Fruit fly (Drosophila melanogaster) whole organism, adult: Measurements from ENCODE around the gene Ada2a.

ENCODE experiments used
- CG11617 ChIP-seq: fragments of 200-800 bp; sonication (Bioruptor generic); optimal IDR thresholded peaks from 2 replicates; lab custom pipeline; 2017; ENCODE audit warnings: mild to moderate bottlenecking, missing biosample characterization, missing genetic modification reagents, missing genetic modification characterization
- CG14711 ChIP-seq: fragments of 200-800 bp; sonication (Bioruptor generic); optimal IDR thresholded peaks from 2 replicates; lab custom pipeline; 2018; ENCODE audit warnings: missing biosample characterization, mild to moderate bottlenecking, missing genetic modification characterization, moderate library complexity
- CG33017 ChIP-seq: fragments of 200-800 bp; sonication (Bioruptor generic); optimal IDR thresholded peaks from 2 replicates; lab custom pipeline; 2018; ENCODE audit warnings: missing biosample characterization, mild to moderate bottlenecking, missing genetic modification characterization, moderate library complexity
- CG7045 ChIP-seq: fragments of 200-800 bp; sonication (Bioruptor generic); optimal IDR thresholded peaks from 2 replicates; lab custom pipeline; 2017; ENCODE audit warnings: missing biosample characterization, mild to moderate bottlenecking, missing genetic modification characterization
- Clk ChIP-seq: fragments of 200-800 bp; sonication (Bioruptor generic); optimal IDR thresholded peaks from 2 replicates; lab custom pipeline; 2017; ENCODE audit warnings: missing biosample characterization, missing genetic modification characterization
- Crg-1 ChIP-seq: fragments of 200-800 bp; sonication (Bioruptor generic); optimal IDR thresholded peaks from 2 replicates; lab custom pipeline; 2016; ENCODE audit warnings: missing biosample characterization, missing genetic modification characterization
- Hr96 ChIP-seq: fragments of 200-800 bp; sonication (Bioruptor generic); optimal IDR thresholded peaks from 2 replicates; lab custom pipeline; 2016; ENCODE audit warnings: missing biosample characterization, missing genetic modification characterization
- Mnt ChIP-seq: fragments of 200-800 bp; sonication (Bioruptor generic); optimal IDR thresholded peaks from 2 replicates; lab custom pipeline; 2016; ENCODE audit warnings: missing biosample characterization, mild to moderate bottlenecking, missing genetic modification characterization
- kay ChIP-seq: fragments of 200-800 bp; sonication (Bioruptor generic); peaks from one replicate; lab custom pipeline; 2016; ENCODE audit warnings: missing biosample characterization, missing genetic modification characterization, borderline replicate concordance
- ovo ChIP-seq: fragments of 200-800 bp; sonication (Bioruptor generic); optimal IDR thresholded peaks from 2 replicates; lab custom pipeline; 2016; ENCODE audit warnings: missing biosample characterization, missing genetic modification characterization
- pad ChIP-seq: fragments of 200-800 bp; sonication (Bioruptor generic); optimal IDR thresholded peaks from 3 replicates; lab custom pipeline; 2017; ENCODE audit warnings: missing biosample characterization, missing genetic modification characterization, mild to moderate bottlenecking, moderate library complexity, missing genetic modification reagents
- tj ChIP-seq: fragments of 200-800 bp; sonication (Bioruptor generic); optimal IDR thresholded peaks from 3 replicates; lab custom pipeline; 2017; ENCODE audit warnings: missing biosample characterization, mild to moderate bottlenecking, missing genetic modification characterization, moderate library complexity

DNA sequence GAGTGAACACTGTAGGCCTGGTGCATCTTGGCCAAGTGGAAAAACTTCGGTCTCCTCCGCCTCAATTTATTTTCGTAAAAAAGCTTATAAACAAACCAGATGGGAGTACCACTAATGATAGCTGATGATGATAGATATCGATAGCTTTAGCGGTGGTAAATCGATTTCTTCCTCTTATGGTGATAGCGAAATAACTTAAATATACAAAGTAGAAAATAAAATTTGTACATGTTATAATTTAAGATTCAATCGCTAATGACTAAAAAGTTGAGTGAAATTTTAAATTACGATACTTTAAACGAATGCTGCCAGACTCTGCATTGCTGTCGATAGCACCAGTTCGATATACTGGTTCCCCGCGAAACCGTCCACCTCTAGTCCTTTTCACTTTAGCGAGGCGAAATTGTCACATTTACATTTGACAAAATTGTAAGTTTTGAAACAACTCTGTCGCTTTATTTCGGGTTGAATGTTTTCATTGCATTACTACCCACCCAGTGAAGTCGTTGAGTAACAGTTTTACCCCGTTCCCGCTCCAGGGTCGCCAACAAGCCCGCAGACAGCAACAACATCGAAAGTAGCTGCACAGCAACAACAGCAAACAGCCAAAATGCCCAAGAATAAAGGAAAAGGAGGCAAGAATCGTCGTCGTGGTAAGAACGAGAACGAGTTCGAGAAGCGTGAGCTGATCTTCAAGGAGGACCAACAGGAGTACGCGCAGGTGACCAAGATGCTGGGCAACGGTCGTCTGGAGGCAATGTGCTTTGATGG lies 19.2 kb upstream of the Ada2a start, which contains the start of the genes Vps39 and eIF1A:
- peak; percentile 6 for TF ChIP-seq CG11617 (GFP tag; lab: Kevin White, UChicago)
- TF ChIP-seq Clk, result peak; percentile 33
- TF ChIP-seq kay (GFP tag; lab: Kevin White, UChicago), result no peak
- TF ChIP-seq CG33017, result peak; percentile 53
- TF ChIP-seq ovo (GFP tag; lab: Kevin White, UChicago), result peak; percentile 41
- peak; percentile 67 for TF ChIP-seq Hr96 (GFP tag; lab: Kevin White, UChicago)
- TF ChIP-seq pad (GFP tag; lab: Kevin White, UChicago), result peak; percentile 13
- peak; percentile 66 for TF ChIP-seq Mnt (GFP tag; lab: Kevin White, UChicago)
- peak; percentile 14 for TF ChIP-seq tj (GFP tag; lab: Kevin White, UChicago)
- TF ChIP-seq CG14711, result peak; percentile 47
- peak; percentile 55 for TF ChIP-seq Crg-1 (GFP tag; lab: Kevin White, UChicago)
- peak; percentile 33 for TF ChIP-seq CG7045 (GFP tag; lab: Kevin White, UChicago)
